Fruit fly (Drosophila melanogaster) whole organism, pupa: ENCODE data around the gene Nrd1.

Experiments used
- CG10348 ChIP-seq: fragments of 200-800 bp; sonication (Bioruptor generic); IDR thresholded peaks from 2 replicates; pipeline ENCODE4 v1.3.6; 2022; ENCODE audit warnings: missing biosample characterization, missing genetic modification characterization
- CG12605 ChIP-seq: fragments of 200-800 bp; sonication (Bioruptor generic); IDR thresholded peaks from 2 replicates; pipeline ENCODE4 v1.3.6; 2022; ENCODE audit warnings: missing biosample characterization, missing genetic modification characterization
- CG15710 ChIP-seq: fragments of 200-800 bp; sonication (Bioruptor generic); optimal IDR thresholded peaks from 2 replicates; lab custom pipeline; 2018; ENCODE audit warnings: missing biosample characterization, mild to moderate bottlenecking, missing genetic modification characterization, moderate library complexity
- CG34367 ChIP-seq: fragments of 200-800 bp; sonication (Bioruptor generic); optimal IDR thresholded peaks from 2 replicates; lab custom pipeline; 2018; ENCODE audit warnings: missing biosample characterization, mild to moderate bottlenecking, missing genetic modification characterization
- CG4496 ChIP-seq: fragments of 200-800 bp; sonication (Bioruptor generic); IDR thresholded peaks from 3 replicates; pipeline ENCODE4 v1.3.6; 2022; ENCODE audit warnings: missing biosample characterization, missing genetic modification characterization
- CG8159 ChIP-seq: fragments of 200-800 bp; sonication (Bioruptor generic); optimal IDR thresholded peaks from 3 replicates; lab custom pipeline; 2018; ENCODE audit warnings: missing biosample characterization, mild to moderate bottlenecking, missing genetic modification characterization, moderate library complexity
- CG8301 ChIP-seq: fragments of 200-800 bp; sonication (Bioruptor generic); optimal IDR thresholded peaks from 2 replicates; lab custom pipeline; 2018; ENCODE audit warnings: missing biosample characterization, mild to moderate bottlenecking, missing genetic modification characterization
- D1 ChIP-seq: fragments of 200-800 bp; sonication (Bioruptor generic); optimal IDR thresholded peaks from 2 replicates; lab custom pipeline; 2018; ENCODE audit warnings: missing biosample characterization, mild to moderate bottlenecking, missing genetic modification characterization, moderate library complexity
- EcR ChIP-seq: fragments of 200-800 bp; sonication (Bioruptor generic); optimal IDR thresholded peaks from 3 replicates; lab custom pipeline; 2019; ENCODE audit warnings: missing biosample characterization, missing genetic modification characterization, mild to moderate bottlenecking, moderate library complexity, missing genetic modification reagents
- Pif1A ChIP-seq: fragments of 200-800 bp; sonication (Bioruptor generic); optimal IDR thresholded peaks from 3 replicates; lab custom pipeline; 2016; ENCODE audit warnings: missing biosample characterization, missing genetic modification characterization
- fd96Ca ChIP-seq: fragments of 200-800 bp; sonication (Bioruptor generic); IDR thresholded peaks from 3 replicates; pipeline ENCODE4 v1.3.6; 2022; ENCODE audit warnings: missing biosample characterization, missing genetic modification characterization
- rn ChIP-seq: fragments of 200-800 bp; sonication (Bioruptor generic); IDR thresholded peaks from 2 replicates; pipeline ENCODE4 v1.3.6; 2022; ENCODE audit warnings: missing biosample characterization, missing genetic modification characterization

DNA sequence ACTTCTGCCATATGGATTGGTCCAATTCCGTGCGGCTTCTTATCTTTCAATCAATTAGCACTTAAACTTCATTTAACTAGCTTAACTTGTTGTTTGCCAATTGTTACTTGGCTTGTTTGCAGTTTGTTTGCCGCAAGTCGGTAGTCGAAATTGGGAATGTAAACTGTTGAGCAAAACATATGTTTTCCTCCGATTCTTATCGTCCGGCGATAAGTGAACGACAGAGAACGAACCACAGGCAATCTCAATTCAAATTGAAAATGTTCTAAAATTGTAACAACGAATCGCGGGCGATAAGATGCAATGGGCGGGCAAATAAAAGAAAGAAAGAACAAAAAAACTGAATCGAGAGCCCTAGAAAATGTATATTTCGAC, 10.3 kb downstream of the Nrd1 start:
- TF ChIP-seq CG4496 = no peak
- no peak for TF ChIP-seq CG15710 (tag; lab: Kevin White, UChicago)
- no peak for TF ChIP-seq CG8301 (tag; lab: Kevin White, UChicago)
- TF ChIP-seq CG10348 (GFP tag; lab: Robert Waterston, UW) = no peak
- no peak for TF ChIP-seq EcR (GFP tag; lab: Kevin White, UChicago)
- TF ChIP-seq CG8159 = no peak
- TF ChIP-seq rn (GFP tag; lab: Robert Waterston, UW) = no peak
- no peak for TF ChIP-seq CG34367 (tag; lab: Kevin White, UChicago)
- no peak for TF ChIP-seq CG12605 (GFP tag; lab: Robert Waterston, UW)
- no peak for TF ChIP-seq Pif1A (GFP tag; lab: Kevin White, UChicago)
- TF ChIP-seq fd96Ca = no peak
- no peak for TF ChIP-seq D1 (tag; lab: Kevin White, UChicago)
